Worm (Caenorhabditis elegans) whole organism, dauer: ENCODE results near the gene Y75B8A.13.

Source experiments
- unc-62 ChIP-seq: sonication (generic microtip); optimal IDR thresholded peaks from 2 replicates; lab custom pipeline; 2017; ENCODE audit warnings: missing biosample characterization, missing genetic modification reagents, missing genetic modification characterization

Y75B8A.13 gene

ce11 chrIII:12215596-12215995, at the start of gene Y75B8A.13:
Gene Y75B8A.13, minus strand, starts transcription at chrIII:12215696.
- no peak for TF ChIP-seq unc-62

- TF ChIP-seq unc-62: no peak
Observed at ce11 chrIII:12260413-12260812, 44.9 kb upstream of the Y75B8A.13 start.

ce11 chrIII:12259793-12260192, 44.3 kb upstream of the Y75B8A.13 start:
- no peak for TF ChIP-seq unc-62

ce11 chrIII:12253342-12253741, 37.8 kb upstream of the Y75B8A.13 start:
- TF ChIP-seq unc-62: no peak

ce11 chrIII:12251178-12251577, 35.7 kb upstream of the Y75B8A.13 start:
- TF ChIP-seq unc-62: no peak

ce11 chrIII:12250114-12250792, 34.8 kb upstream of the Y75B8A.13 start, which contains the start of the genes tim-1 and Y75B8A.23:
Gene tim-1, minus strand, starts transcription at chrIII:12250164.
Gene Y75B8A.23, plus strand, starts transcription at chrIII:12250660.
- TF ChIP-seq unc-62: no peak

- no peak for TF ChIP-seq unc-62
Observed at ce11 chrIII:12247329-12247728, 31.8 kb upstream of the Y75B8A.13 start.

- no peak for TF ChIP-seq unc-62
Observed at ce11 chrIII:12245570-12245969, 30.1 kb upstream of the Y75B8A.13 start.

- TF ChIP-seq unc-62: no peak
Observed at ce11 chrIII:12235914-12236313, 20.4 kb upstream of the Y75B8A.13 start, which contains the start of the genes grl-15 and fbxa-89. Gene grl-15, minus strand, starts transcription at chrIII:12236014. Gene fbxa-89, plus strand, starts transcription at chrIII:12236184.

ce11 chrIII:12235359-12235758, 19.9 kb upstream of the Y75B8A.13 start:
- TF ChIP-seq unc-62: no peak

ce11 chrIII:12233493-12233892, 18.0 kb upstream of the Y75B8A.13 start:
- TF ChIP-seq unc-62: no peak

ce11 chrIII:12231539-12231938, 16.0 kb upstream of the Y75B8A.13 start:
- TF ChIP-seq unc-62: no peak

ce11 chrIII:12230195-12230594, 14.7 kb upstream of the Y75B8A.13 start:
- no peak for TF ChIP-seq unc-62

ce11 chrIII:12227935-12228334, 12.4 kb upstream of the Y75B8A.13 start:
- TF ChIP-seq unc-62: no peak

- TF ChIP-seq unc-62: no peak
Observed at ce11 chrIII:12226089-12226682, 10.7 kb upstream of the Y75B8A.13 start, which contains the start of the genes Y75B8A.18 and Y75B8A.19. Gene Y75B8A.18, minus strand, starts transcription at chrIII:12226230. Gene Y75B8A.19, plus strand, starts transcription at chrIII:12226632.

- no peak for TF ChIP-seq unc-62
Observed at ce11 chrIII:12225234-12225633, 9.7 kb upstream of the Y75B8A.13 start, which contains the start of gene gmn-1. Gene gmn-1, minus strand, starts transcription at chrIII:12225331.

ce11 chrIII:12223208-12223607, 7.7 kb upstream of the Y75B8A.13 start:
- no peak for TF ChIP-seq unc-62

- TF ChIP-seq unc-62: no peak
Observed at ce11 chrIII:12221452-12221851, 6.0 kb upstream of the Y75B8A.13 start.
